Worm (Caenorhabditis elegans) whole organism, L1 larva: ENCODE data around the gene Y69E1A.4.

Experiments
- C16A3.4 ChIP-seq: fragments of 150-350 bp; optimal IDR thresholded peaks from 2 replicates; lab custom pipeline; 2014; ENCODE audit warnings: missing biosample characterization, missing genetic modification characterization
- F16B12.6 ChIP-seq: fragments of 150-350 bp; optimal IDR thresholded peaks from 2 replicates; lab custom pipeline; 2014; ENCODE audit warnings: missing biosample characterization, missing genetic modification characterization
- alr-1 ChIP-seq: fragments of 200-800 bp; sonication (Bioruptor generic); optimal IDR thresholded peaks from 2 replicates; lab custom pipeline; 2018; ENCODE audit warnings: borderline replicate concordance, mild to moderate bottlenecking, missing genetic modification characterization, missing compliant biosample characterization
- blmp-1 ChIP-seq: fragments of 150-350 bp; optimal IDR thresholded peaks from 2 replicates; lab custom pipeline; 2014; ENCODE audit warnings: missing biosample characterization, missing genetic modification characterization
- efl-1 ChIP-seq, 4 experiments: fragments of 150-350 bp; optimal IDR thresholded peaks in 3 of 4; peaks in 1 of 4; 1 replicate in 1 of 4; 2 replicates in 3 of 4; lab custom pipeline; 2014; ENCODE audit warnings: missing biosample characterization in 2 of 4, missing genetic modification characterization in 2 of 4, missing genetic modification reagents in 2 of 4
- egl-13 ChIP-seq: sonication (generic microtip); optimal IDR thresholded peaks from 2 replicates; lab custom pipeline; 2016; ENCODE audit warnings: missing genotype, missing genetic modification reagents, missing genetic modification characterization, missing compliant biosample characterization
- egl-27 ChIP-seq, 2 experiments: fragments of 150-350 bp in 1 of 2; sonication (generic microtip); optimal IDR thresholded peaks; 3 replicates each; lab custom pipeline; 2017 to 2018; ENCODE audit warnings: missing biosample characterization in 2 of 2, missing genetic modification characterization in 2 of 2, missing genetic modification reagents in 2 of 2
- elt-2 ChIP-seq: sonication (generic microtip); optimal IDR thresholded peaks from 2 replicates; lab custom pipeline; 2016; ENCODE audit warnings: missing genetic modification characterization, mild to moderate bottlenecking, inconsistent platforms, missing compliant biosample characterization, missing genetic modification reagents
- elt-3 ChIP-seq, 6 experiments: fragments of 150-350 bp in 1 of 6; sonication (generic microtip); optimal IDR thresholded peaks; 2 replicates each; lab custom pipeline; 2017 to 2018; ENCODE audit warnings: missing biosample characterization in 6 of 6, missing genetic modification characterization in 6 of 6, inconsistent platforms in 1 of 6
- jun-1 ChIP-seq: fragments of 150-350 bp; optimal IDR thresholded peaks from 2 replicates; lab custom pipeline; 2014; ENCODE audit warnings: missing biosample characterization, missing genetic modification reagents, missing genetic modification characterization
- lin-14 ChIP-seq: fragments of 200-800 bp; sonication (Bioruptor generic); optimal IDR thresholded peaks from 2 replicates; lab custom pipeline; 2018; ENCODE audit warnings: mild to moderate bottlenecking, missing genetic modification characterization, moderate library complexity, missing compliant biosample characterization
- lin-35 ChIP-seq, 2 experiments: fragments of 150-350 bp; optimal IDR thresholded peaks; 2 replicates each; lab custom pipeline; 2014; ENCODE audit warnings: missing biosample characterization in 2 of 2, missing genetic modification characterization in 2 of 2, missing genetic modification reagents in 2 of 2
- mab-9 ChIP-seq: fragments of 200-800 bp; sonication (Bioruptor generic); IDR thresholded peaks from 2 replicates; pipeline ENCODE4 v1.3.6; 2022; ENCODE audit warnings: missing genetic modification reagents, missing genetic modification characterization, missing compliant biosample characterization
- mdl-1 ChIP-seq, 2 experiments: fragments of 150-350 bp; optimal IDR thresholded peaks; 2 replicates each; lab custom pipeline; 2014 to 2017; ENCODE audit warnings: missing biosample characterization in 2 of 2, missing genetic modification characterization in 2 of 2, inconsistent platforms in 1 of 2
- mep-1 ChIP-seq: fragments of 150-350 bp; optimal IDR thresholded peaks from 2 replicates; lab custom pipeline; 2014; ENCODE audit warnings: missing biosample characterization, missing genetic modification characterization
- nhr-12 ChIP-seq: sonication (generic microtip); optimal IDR thresholded peaks from 2 replicates; lab custom pipeline; 2017; ENCODE audit warnings: missing biosample characterization, missing genetic modification characterization
- nhr-20 ChIP-seq: sonication (generic microtip); optimal IDR thresholded peaks from 2 replicates; lab custom pipeline; 2016; ENCODE audit warnings: mild to moderate bottlenecking, missing genetic modification characterization, missing compliant biosample characterization
- nhr-28 ChIP-seq: fragments of 150-350 bp; optimal IDR thresholded peaks from 2 replicates; lab custom pipeline; 2014; ENCODE audit warnings: missing biosample characterization, missing genetic modification characterization
- nhr-47 ChIP-seq: sonication (generic microtip); optimal IDR thresholded peaks from 2 replicates; lab custom pipeline; 2016; ENCODE audit warnings: mild to moderate bottlenecking, missing genetic modification characterization, moderate library complexity, missing compliant biosample characterization
- nhr-84 ChIP-seq: sonication (generic microtip); optimal IDR thresholded peaks from 2 replicates; lab custom pipeline; 2017; ENCODE audit warnings: missing biosample characterization, missing genetic modification characterization
- nhr-90 ChIP-seq: sonication (generic microtip); optimal IDR thresholded peaks from 2 replicates; lab custom pipeline; 2016; ENCODE audit warnings: mild to moderate bottlenecking, missing genetic modification characterization, missing compliant biosample characterization; ENCODE audit not compliant: poor library complexity
- pag-3 ChIP-seq: sonication (generic microtip); optimal IDR thresholded peaks from 2 replicates; lab custom pipeline; 2017; ENCODE audit warnings: missing genetic modification characterization, mild to moderate bottlenecking, missing compliant biosample characterization, antibody characterized with exemption, borderline replicate concordance; ENCODE audit not compliant: insufficient read depth
- pqm-1 ChIP-seq: sonication (generic microtip); optimal IDR thresholded peaks from 3 replicates; lab custom pipeline; 2017; ENCODE audit warnings: missing biosample characterization, missing genetic modification characterization
- rnt-1 ChIP-seq: sonication (generic microtip); optimal IDR thresholded peaks from 2 replicates; lab custom pipeline; 2016; ENCODE audit warnings: mild to moderate bottlenecking, missing genetic modification characterization, moderate library complexity, missing compliant biosample characterization
- skn-1 ChIP-seq: fragments of 150-350 bp; optimal IDR thresholded peaks from 2 replicates; lab custom pipeline; 2014; ENCODE audit warnings: missing biosample characterization, missing genetic modification characterization
- sup-37 ChIP-seq: fragments of 200-800 bp; sonication (Bioruptor generic); optimal IDR thresholded peaks from 2 replicates; lab custom pipeline; 2018; ENCODE audit warnings: mild to moderate bottlenecking, missing genetic modification characterization, missing compliant biosample characterization
- swsn-7 ChIP-seq: sonication (generic microtip); optimal IDR thresholded peaks from 2 replicates; lab custom pipeline; 2016; ENCODE audit warnings: missing genetic modification characterization, missing compliant biosample characterization
- unc-130 ChIP-seq: fragments of 150-350 bp; optimal IDR thresholded peaks from 2 replicates; lab custom pipeline; 2017; ENCODE audit warnings: missing biosample characterization, missing genetic modification characterization, inconsistent platforms

Y69E1A.4 gene

ce11 chrIV:10950363-10951214, 4.5 kb upstream of the Y69E1A.4 start:
- TF ChIP-seq pag-3 (tag; lab: Kevin White, UChicago) (no peak), efl-1 (optimal IDR thresholded peaks at IDR 0.05; lab: Kevin White, UChicago) (no peak), efl-1 (GFP tag; optimal IDR thresholded peaks at IDR 0.05 in 1 of 2; lab: Kevin White, UChicago) (peak in 1 of 2 experiments; percentile 92)

DNA sequence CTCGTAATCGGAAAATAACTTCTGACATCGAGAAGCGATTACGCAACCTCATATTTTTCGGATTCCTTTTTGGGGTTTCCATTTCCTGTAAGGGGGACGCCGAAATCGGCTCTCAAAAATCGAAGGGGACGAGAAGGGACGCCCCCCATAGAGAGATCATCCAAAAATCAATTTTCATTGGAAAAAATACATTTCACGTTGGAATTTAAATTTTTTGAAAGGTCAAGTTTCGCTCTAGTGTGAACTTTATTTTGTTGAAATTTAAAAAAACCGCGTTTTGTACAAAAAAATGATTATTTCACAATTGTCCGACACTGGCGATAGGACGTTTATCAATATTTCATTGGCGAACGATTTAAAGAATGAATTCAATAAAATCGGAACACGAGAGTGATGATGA, 3.1 kb upstream of the Y69E1A.4 start, which contains the start of gene Y69E1A.3:
Gene Y69E1A.3 (plus strand): TSS at position 301 of the 400 bp plus-strand sequence.
- TF ChIP-seq pqm-1 (tag; lab: Kevin White, UChicago) (no peak), mab-9 (GFP tag; lab: Robert Waterston, UW) (no peak), nhr-28 (no peak), nhr-12 (tag; lab: Kevin White, UChicago) (no peak), skn-1 (tag; lab: Kevin White, UChicago) (no peak), F16B12.6 (tag; lab: Kevin White, UChicago) (no peak), elt-3 (tag; optimal IDR thresholded peaks at IDR 0.05; lab: Kevin White, UChicago) (no peak), nhr-20 (tag; lab: Kevin White, UChicago) (no peak), sup-37 (GFP tag; lab: Kevin White, UChicago) (no peak), alr-1 (tag; lab: Kevin White, UChicago) (no peak), mep-1 (tag; lab: Kevin White, UChicago) (no peak), egl-13 (no peak), nhr-84 (tag; lab: Kevin White, UChicago) (no peak), C16A3.4 (tag; lab: Kevin White, UChicago) (no peak), jun-1 (tag; lab: Kevin White, UChicago) (no peak)

ce11 chrIV:10957583-10958229, 2.7 kb downstream of the Y69E1A.4 start, which contains the start of gene Y69E1A.5:
Gene Y69E1A.5 (minus strand): TSS chrIV:10957655.
- TF ChIP-seq elt-3 (tag; optimal IDR thresholded peaks at IDR 0.05; lab: Kevin White, UChicago): no peak
- no peak for TF ChIP-seq nhr-90 (tag; lab: Kevin White, UChicago)
- peak; percentile 62 for TF ChIP-seq rnt-1 (tag; lab: Kevin White, UChicago)
- peak; percentile 72 for TF ChIP-seq lin-14
- no peak for TF ChIP-seq nhr-84 (tag; lab: Kevin White, UChicago)
- TF ChIP-seq swsn-7: no peak
- TF ChIP-seq blmp-1 (tag; lab: Kevin White, UChicago): no peak
- no peak for TF ChIP-seq efl-1 (optimal IDR thresholded peaks at IDR 0.05; lab: Kevin White, UChicago)
- TF ChIP-seq efl-1 (GFP tag; optimal IDR thresholded peaks at IDR 0.05 in 1 of 2; lab: Kevin White, UChicago): peak in 1 of 2 experiments; percentile 81

DNA sequence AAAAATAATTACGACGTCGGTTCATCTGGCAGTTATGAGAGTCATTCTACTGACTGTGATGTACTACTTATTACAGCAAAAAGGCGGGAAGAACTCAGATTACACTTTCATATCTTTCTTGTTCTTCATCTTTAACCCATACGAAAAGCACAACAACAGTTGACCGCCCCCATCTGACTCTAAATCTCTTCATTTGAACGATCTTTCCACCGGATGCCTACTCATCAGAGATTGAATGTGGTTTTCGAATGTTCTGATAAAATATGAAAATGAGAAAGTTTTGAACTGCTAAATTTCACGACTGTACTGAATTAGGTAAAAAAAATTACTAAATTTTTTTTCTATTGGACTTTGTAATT, 3.2 kb downstream of the Y69E1A.4 start, which contains the start of gene sri-19:
Gene sri-19 (plus strand): TSS at position 143 of the 359 bp plus-strand sequence.
- TF ChIP-seq nhr-28 (no peak), rnt-1 (tag; lab: Kevin White, UChicago) (peak; percentile 41), lin-35 (GFP tag; optimal IDR thresholded peaks at IDR 0.05; lab: Kevin White, UChicago) (no peak), lin-14 (peak; percentile 51), nhr-47 (no peak)
- TF ChIP-seq, all 84 proteins: peak for 2

DNA sequence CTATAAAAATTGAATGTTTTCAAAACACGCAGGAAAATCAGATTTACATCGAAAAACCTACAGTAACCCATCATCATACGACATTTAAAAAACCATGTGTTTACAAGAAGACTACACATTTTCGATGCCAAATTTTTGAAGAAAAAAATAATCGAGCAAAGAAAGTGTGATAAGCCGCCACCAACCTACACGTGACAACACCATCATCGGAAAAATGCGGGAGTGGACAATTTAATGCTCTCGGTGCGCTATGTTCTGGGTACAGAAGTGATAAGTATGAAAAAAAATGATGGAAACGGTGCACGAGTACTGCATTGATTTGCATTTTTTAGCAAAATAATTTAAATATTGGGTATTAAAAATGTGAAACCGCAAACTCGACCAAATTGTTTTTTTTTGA, 9.6 kb downstream of the Y69E1A.4 start:
- TF ChIP-seq unc-130 (tag; lab: Kevin White, UChicago) (no peak), lin-35 (GFP tag; optimal IDR thresholded peaks at IDR 0.05; lab: Kevin White, UChicago) (peak in 1 of 2 experiments; percentile 39), egl-27 (tag; optimal IDR thresholded peaks at IDR 0.05; lab: Kevin White, UChicago) (no peak), elt-2 (tag; lab: Kevin White, UChicago) (peak; percentile 86), mdl-1 (tag; optimal IDR thresholded peaks at IDR 0.05; lab: Kevin White, UChicago) (peak in 1 of 2 experiments; percentile 9), efl-1 (optimal IDR thresholded peaks at IDR 0.05; lab: Kevin White, UChicago) (no peak), efl-1 (GFP tag; optimal IDR thresholded peaks at IDR 0.05 in 1 of 2; lab: Kevin White, UChicago) (peak in 1 of 2 experiments; percentile 16), nhr-20 (tag; lab: Kevin White, UChicago) (peak; percentile 2)
- TF ChIP-seq, all 84 proteins: peak for 5
